Worm (Caenorhabditis elegans) whole organism, L3 larva: Measurements from ENCODE around the gene K12H6.2.

Experiments
- R02D3.7 ChIP-seq: fragments of 150-350 bp; optimal IDR thresholded peaks from 2 replicates; lab custom pipeline; 2014; ENCODE audit warnings: missing biosample characterization, missing genetic modification characterization
- ZK546.5 ChIP-seq: sonication (generic microtip); optimal IDR thresholded peaks from 2 replicates; lab custom pipeline; 2017; ENCODE audit warnings: missing biosample characterization, missing genetic modification characterization
- aly-2 ChIP-seq: fragments of 150-350 bp; optimal IDR thresholded peaks from 2 replicates; lab custom pipeline; 2014; ENCODE audit warnings: missing biosample characterization, missing genetic modification characterization
- ama-1 ChIP-seq: fragments of 150-350 bp; optimal IDR thresholded peaks from 2 replicates; lab custom pipeline; 2018
- ceh-16 ChIP-seq: sonication (generic microtip); optimal IDR thresholded peaks from 2 replicates; lab custom pipeline; 2017; ENCODE audit warnings: missing biosample characterization, missing genetic modification characterization
- ceh-82 ChIP-seq: fragments of 150-350 bp; optimal IDR thresholded peaks from 2 replicates; lab custom pipeline; 2014; ENCODE audit warnings: missing biosample characterization, missing genetic modification characterization
- ceh-9 ChIP-seq: sonication (generic microtip); optimal IDR thresholded peaks from 2 replicates; lab custom pipeline; 2018; ENCODE audit warnings: missing biosample characterization, missing genetic modification characterization
- elt-1 ChIP-seq: fragments of 150-350 bp; optimal IDR thresholded peaks from 2 replicates; lab custom pipeline; 2014; ENCODE audit warnings: missing biosample characterization, missing genetic modification characterization
- elt-2 ChIP-seq: sonication (generic microtip); optimal IDR thresholded peaks from 2 replicates; lab custom pipeline; 2016; ENCODE audit warnings: missing genetic modification reagents, mild to moderate bottlenecking, missing genetic modification characterization, missing compliant biosample characterization
- elt-3 ChIP-seq, 3 experiments: fragments of 150-350 bp in 1 of 3; sonication (generic microtip) in 2 of 3; optimal IDR thresholded peaks; 2 replicates in 2 of 3; 4 replicates in 1 of 3; lab custom pipeline; 2014 to 2017; ENCODE audit warnings: missing biosample characterization in 3 of 3, missing genetic modification characterization in 3 of 3
- eor-1 ChIP-seq, 2 experiments: fragments of 150-350 bp; optimal IDR thresholded peaks; 2 replicates each; lab custom pipeline; 2014 to 2018; ENCODE audit warnings: missing biosample characterization in 2 of 2, missing genetic modification characterization in 2 of 2
- fkh-2 ChIP-seq: fragments of 150-350 bp; optimal IDR thresholded peaks from 2 replicates; lab custom pipeline; 2014; ENCODE audit warnings: missing biosample characterization, missing genetic modification reagents, missing genetic modification characterization
- fos-1 ChIP-seq: fragments of 150-350 bp; optimal IDR thresholded peaks from 2 replicates; lab custom pipeline; 2014; ENCODE audit warnings: missing biosample characterization, missing genetic modification characterization
- jun-1 ChIP-seq: fragments of 150-350 bp; optimal IDR thresholded peaks from 2 replicates; lab custom pipeline; 2014; ENCODE audit warnings: missing biosample characterization, missing genetic modification reagents, missing genetic modification characterization
- lin-15B ChIP-seq: fragments of 150-350 bp; optimal IDR thresholded peaks from 2 replicates; lab custom pipeline; 2014; ENCODE audit warnings: missing biosample characterization, missing genetic modification characterization
- lin-39 ChIP-seq: fragments of 150-350 bp; optimal IDR thresholded peaks from 2 replicates; lab custom pipeline; 2018; ENCODE audit warnings: missing biosample characterization, missing genetic modification reagents, missing genetic modification characterization
- lsy-12 ChIP-seq: sonication (generic microtip); optimal IDR thresholded peaks from 2 replicates; lab custom pipeline; 2016; ENCODE audit warnings: mild to moderate bottlenecking, missing genetic modification characterization, missing compliant biosample characterization
- mdl-1 ChIP-seq: fragments of 150-350 bp; optimal IDR thresholded peaks from 2 replicates; lab custom pipeline; 2014; ENCODE audit warnings: missing biosample characterization, missing genetic modification characterization
- mml-1 ChIP-seq: fragments of 150-350 bp; sonication (generic microtip); optimal IDR thresholded peaks from 3 replicates; lab custom pipeline; 2014; ENCODE audit warnings: missing biosample characterization, missing genetic modification characterization
- nfya-1 ChIP-seq: sonication (generic microtip); optimal IDR thresholded peaks from 2 replicates; lab custom pipeline; 2017; ENCODE audit warnings: missing genetic modification characterization, mild to moderate bottlenecking, missing compliant biosample characterization, antibody characterized with exemption, moderate library complexity; ENCODE audit not compliant: insufficient read depth
- nhr-11 ChIP-seq: fragments of 150-350 bp; optimal IDR thresholded peaks from 2 replicates; lab custom pipeline; 2014; ENCODE audit warnings: missing biosample characterization, missing genetic modification characterization
- nhr-12 ChIP-seq: fragments of 150-350 bp; optimal IDR thresholded peaks from 2 replicates; lab custom pipeline; 2014; ENCODE audit warnings: missing biosample characterization, missing genetic modification characterization
- nhr-23 ChIP-seq: fragments of 150-350 bp; optimal IDR thresholded peaks from 2 replicates; lab custom pipeline; 2014; ENCODE audit warnings: missing biosample characterization, missing genetic modification reagents, missing genetic modification characterization
- nhr-237 ChIP-seq: fragments of 150-350 bp; optimal IDR thresholded peaks from 2 replicates; lab custom pipeline; 2014; ENCODE audit warnings: missing biosample characterization, missing genetic modification characterization
- nhr-25 ChIP-seq: sonication (generic microtip); optimal IDR thresholded peaks from 2 replicates; lab custom pipeline; 2017; ENCODE audit warnings: missing biosample characterization, missing genetic modification characterization
- nhr-28 ChIP-seq: fragments of 150-350 bp; optimal IDR thresholded peaks from 2 replicates; lab custom pipeline; 2014; ENCODE audit warnings: missing biosample characterization, missing genetic modification characterization
- nhr-43 ChIP-seq: sonication (generic microtip); optimal IDR thresholded peaks from 2 replicates; lab custom pipeline; 2016; ENCODE audit warnings: mild to moderate bottlenecking, missing genetic modification characterization, missing compliant biosample characterization; ENCODE audit not compliant: poor library complexity, severe bottlenecking
- nhr-67 ChIP-seq: fragments of 150-350 bp; optimal IDR thresholded peaks from 2 replicates; lab custom pipeline; 2014; ENCODE audit warnings: missing biosample characterization, missing genetic modification characterization
- nhr-76 ChIP-seq: fragments of 150-350 bp; sonication (generic microtip); optimal IDR thresholded peaks from 5 replicates; lab custom pipeline; 2014; ENCODE audit warnings: missing biosample characterization, missing genetic modification characterization
- pha-4 ChIP-seq: fragments of 150-350 bp; optimal IDR thresholded peaks from 2 replicates; lab custom pipeline; 2014; ENCODE audit warnings: missing biosample characterization, missing genetic modification reagents, missing genetic modification characterization
- sea-2 ChIP-seq: fragments of 150-350 bp; sonication (generic microtip); optimal IDR thresholded peaks from 4 replicates; lab custom pipeline; 2014; ENCODE audit warnings: missing biosample characterization, missing genetic modification reagents, missing genetic modification characterization
- skn-1 ChIP-seq: fragments of 150-350 bp; optimal IDR thresholded peaks from 2 replicates; lab custom pipeline; 2014; ENCODE audit warnings: missing biosample characterization, missing genetic modification characterization
- snpc-4 ChIP-seq: fragments of 150-350 bp; optimal IDR thresholded peaks from 2 replicates; lab custom pipeline; 2014; ENCODE audit warnings: missing biosample characterization, missing genetic modification characterization
- tbx-2 ChIP-seq: sonication (generic microtip); optimal IDR thresholded peaks from 2 replicates; lab custom pipeline; 2016; ENCODE audit warnings: mild to moderate bottlenecking, missing genetic modification characterization, missing compliant biosample characterization
- unc-39 ChIP-seq: sonication (generic microtip); optimal IDR thresholded peaks from 4 replicates; lab custom pipeline; 2017; ENCODE audit warnings: missing biosample characterization, missing genetic modification characterization
- unc-62 ChIP-seq: fragments of 150-350 bp; sonication (generic microtip); optimal IDR thresholded peaks from 4 replicates; lab custom pipeline; 2014; ENCODE audit warnings: missing biosample characterization, missing genetic modification reagents, missing genetic modification characterization

The K12H6.2 gene

ce11 chrII:2773534-2773933, 41.8 kb downstream of the K12H6.2 start, which contains the start of gene sdz-9:
sdz-9 (minus strand) TSS chrII:2773634.
- no peak for TF ChIP-seq unc-62
- TF ChIP-seq nhr-67 (tag; lab: Kevin White, UChicago) = no peak
- no peak for TF ChIP-seq elt-2 (tag; lab: Kevin White, UChicago)
- no peak for TF ChIP-seq lsy-12 (tag; lab: Kevin White, UChicago)
- TF ChIP-seq ceh-16 (tag; lab: Kevin White, UChicago) = no peak
- no peak for TF ChIP-seq ceh-9 (tag; lab: Kevin White, UChicago)
- TF ChIP-seq lin-39 = no peak
- no peak for TF ChIP-seq sea-2 (GFP tag; lab: Kevin White, UChicago)
- TF ChIP-seq mdl-1 (tag; lab: Kevin White, UChicago) = no peak
- no peak for TF ChIP-seq unc-39
- no peak for TF ChIP-seq nhr-28
- no peak for TF ChIP-seq R02D3.7 (tag; lab: Kevin White, UChicago)
- no peak for TF ChIP-seq nhr-237 (tag; lab: Kevin White, UChicago)
- TF ChIP-seq nhr-12 (tag; lab: Kevin White, UChicago) = no peak
- no peak for TF ChIP-seq mml-1 (tag; lab: Kevin White, UChicago)
- no peak for TF ChIP-seq jun-1 (tag; lab: Kevin White, UChicago)
- TF ChIP-seq ZK546.5 (tag; lab: Kevin White, UChicago) = no peak
- no peak for TF ChIP-seq aly-2 (tag; lab: Kevin White, UChicago)

- no peak for TF ChIP-seq ZK546.5 (tag; lab: Kevin White, UChicago)
- no peak for TF ChIP-seq fos-1
- no peak for TF ChIP-seq fkh-2 (tag; lab: Kevin White, UChicago)
- no peak for TF ChIP-seq skn-1
- no peak for TF ChIP-seq nhr-23 (tag; lab: Kevin White, UChicago)
- no peak for TF ChIP-seq nfya-1 (tag; lab: Kevin White, UChicago)
- TF ChIP-seq mdl-1 (tag; lab: Kevin White, UChicago) = no peak
- TF ChIP-seq unc-39 = no peak
These were observed 43.2 kb downstream of the K12H6.2 start, which contains the start of gene sdz-10 for ce11 chrII:2772166-2772565. sdz-10 (minus strand) TSS chrII:2772266.

ce11 chrII:2770788-2771187, 44.6 kb downstream of the K12H6.2 start, which contains the start of gene fbxb-105:
fbxb-105 (minus strand) TSS chrII:2770888.
- TF ChIP-seq ceh-9 (tag; lab: Kevin White, UChicago) (no peak), nhr-237 (tag; lab: Kevin White, UChicago) (no peak), pha-4 (tag; lab: Kevin White, UChicago) (no peak), elt-3 (tag; optimal IDR thresholded peaks at IDR 0.05; lab: Kevin White, UChicago) (no peak), ama-1 (lab: Kevin White, UChicago) (no peak), fos-1 (no peak), R02D3.7 (tag; lab: Kevin White, UChicago) (no peak), nhr-28 (no peak), ceh-82 (tag; lab: Kevin White, UChicago) (no peak), nhr-43 (tag; lab: Kevin White, UChicago) (no peak), snpc-4 (tag; lab: Kevin White, UChicago) (no peak), nhr-11 (tag; lab: Kevin White, UChicago) (no peak), jun-1 (tag; lab: Kevin White, UChicago) (no peak), tbx-2 (no peak), nhr-25 (tag; lab: Kevin White, UChicago) (no peak), mdl-1 (tag; lab: Kevin White, UChicago) (no peak)
- TF ChIP-seq, all 47 proteins: peak for 0

- TF ChIP-seq elt-1 (tag; lab: Kevin White, UChicago) (no peak), nhr-76 (tag; lab: Kevin White, UChicago) (no peak), eor-1 (tag; optimal IDR thresholded peaks at IDR 0.05; lab: Kevin White, UChicago) (no peak), mdl-1 (tag; lab: Kevin White, UChicago) (no peak), lin-15B (no peak), ama-1 (lab: Kevin White, UChicago) (no peak), nhr-25 (tag; lab: Kevin White, UChicago) (no peak)
These were observed 46.3 kb downstream of the K12H6.2 start, which contains the start of gene F08D12.7 for ce11 chrII:2769021-2769420. F08D12.7 (minus strand) TSS chrII:2769121.
